Fruit fly (Drosophila melanogaster): Measurements from ENCODE around the gene hng3.

The hng3 gene

dm6 chr3L:760201-760600 lies 4.9 kb upstream of the hng3 start:
- TF ChIP-seq jim (GFP tag; optimal IDR thresholded peaks at IDR 0.05) (no peak), ey (GFP tag; optimal IDR thresholded peaks at IDR 0.05) (peak; percentile 90), CG32264 (GFP tag; optimal IDR thresholded peaks at IDR 0.05) (peak; percentile 92), rgr (GFP tag; optimal IDR thresholded peaks at IDR 0.05) (peak; percentile 90), br (GFP tag; optimal IDR thresholded peaks at IDR 0.05) (peak; percentile 97), dl (GFP tag; optimal IDR thresholded peaks at IDR 0.05; ENCODE audit: insufficient read depth in 1 of 2, partially characterized antibody in 2 of 2) (no peak), Jra (GFP tag; optimal IDR thresholded peaks at IDR 0.05) (peak; percentile 92), fru (GFP tag; optimal IDR thresholded peaks at IDR 0.05) (peak; percentile 98), CrebA (GFP tag; optimal IDR thresholded peaks at IDR 0.05; ENCODE audit: borderline replicate concordance) (peak; percentile 69), N (GFP tag; optimal IDR thresholded peaks at IDR 0.05) (no peak), Dfd (GFP tag; optimal IDR thresholded peaks at IDR 0.05) (no peak), Hr78 (GFP tag; optimal IDR thresholded peaks at IDR 0.05) (no peak), sv (GFP tag; optimal IDR thresholded peaks at IDR 0.05) (no peak), pan (optimal IDR thresholded peaks at IDR 0.05) (no peak), Hnf4 (GFP tag; optimal IDR thresholded peaks at IDR 0.05) (peak; percentile 90), Vsx2 (GFP tag; optimal IDR thresholded peaks at IDR 0.05; ENCODE audit: partially characterized antibody) (no peak), psq (GFP tag; optimal IDR thresholded peaks at IDR 0.05) (peak; percentile 92), Rel (GFP tag; optimal IDR thresholded peaks at IDR 0.05) (peak; percentile 89), Rel (tag; optimal IDR thresholded peaks at IDR 0.05) (peak; percentile 87), sage (GFP tag; optimal IDR thresholded peaks at IDR 0.05) (peak; percentile 87), HLH106 (tag; optimal IDR thresholded peaks at IDR 0.05) (peak; percentile 97), GATAd (GFP tag; optimal IDR thresholded peaks at IDR 0.05) (peak; percentile 30), Mio (GFP tag; optimal IDR thresholded peaks at IDR 0.05) (no peak), CG9705 (GFP tag; optimal IDR thresholded peaks at IDR 0.05) (peak; percentile 94), Sp1 (GFP tag; optimal IDR thresholded peaks at IDR 0.05) (peak; percentile 96), Myc (optimal IDR thresholded peaks at IDR 0.05) (no peak), tai (GFP tag; optimal IDR thresholded peaks at IDR 0.05) (peak; percentile 86), dsf (GFP tag; optimal IDR thresholded peaks at IDR 0.05; ENCODE audit: borderline replicate concordance) (peak; percentile 67), Abd-B (GFP tag; optimal IDR thresholded peaks at IDR 0.05) (no peak), brk (GFP tag; optimal IDR thresholded peaks at IDR 0.05) (peak; percentile 84), h (GFP tag; optimal IDR thresholded peaks at IDR 0.05) (peak; percentile 95), Dif (GFP tag; optimal IDR thresholded peaks at IDR 0.05; ENCODE audit: partially characterized antibody) (no peak), foxo (GFP tag; optimal IDR thresholded peaks at IDR 0.05) (peak; percentile 73 to 93), OdsH (GFP tag; optimal IDR thresholded peaks at IDR 0.05) (peak; percentile 89), lola (GFP tag; optimal IDR thresholded peaks at IDR 0.05) (no peak), woc (GFP tag; optimal IDR thresholded peaks at IDR 0.05) (peak; percentile 97), usp (GFP tag; optimal IDR thresholded peaks at IDR 0.05) (no peak), dmrt93B (GFP tag; optimal IDR thresholded peaks at IDR 0.05) (peak; percentile 94), Hr83 (GFP tag; optimal IDR thresholded peaks at IDR 0.05; ENCODE audit: poor library complexity, severe bottlenecking) (peak; percentile 65)

- TF ChIP-seq Mio (GFP tag; optimal IDR thresholded peaks at IDR 0.05) (no peak), Dfd (GFP tag; optimal IDR thresholded peaks at IDR 0.05) (no peak), fru (GFP tag; optimal IDR thresholded peaks at IDR 0.05) (peak; percentile 77), tai (GFP tag; optimal IDR thresholded peaks at IDR 0.05) (peak; percentile 46), CG32264 (GFP tag; optimal IDR thresholded peaks at IDR 0.05) (peak; percentile 33), jim (GFP tag; optimal IDR thresholded peaks at IDR 0.05) (no peak), dl (GFP tag; optimal IDR thresholded peaks at IDR 0.05; ENCODE audit: insufficient read depth in 1 of 2, partially characterized antibody in 2 of 2) (no peak), brk (GFP tag; optimal IDR thresholded peaks at IDR 0.05) (peak; percentile 47), CrebA (GFP tag; optimal IDR thresholded peaks at IDR 0.05; ENCODE audit: borderline replicate concordance) (peak; percentile 53), Hr78 (GFP tag; optimal IDR thresholded peaks at IDR 0.05) (no peak), br (GFP tag; optimal IDR thresholded peaks at IDR 0.05) (peak; percentile 72), N (GFP tag; optimal IDR thresholded peaks at IDR 0.05) (no peak), dsf (GFP tag; optimal IDR thresholded peaks at IDR 0.05; ENCODE audit: borderline replicate concordance) (no peak), pan (optimal IDR thresholded peaks at IDR 0.05) (no peak), dmrt93B (GFP tag; optimal IDR thresholded peaks at IDR 0.05) (peak; percentile 21), Myc (optimal IDR thresholded peaks at IDR 0.05) (no peak), Hnf4 (GFP tag; optimal IDR thresholded peaks at IDR 0.05) (peak; percentile 55), sage (GFP tag; optimal IDR thresholded peaks at IDR 0.05) (peak; percentile 21), HLH106 (tag; optimal IDR thresholded peaks at IDR 0.05) (peak; percentile 49), h (GFP tag; optimal IDR thresholded peaks at IDR 0.05) (peak; percentile 74), Jra (GFP tag; optimal IDR thresholded peaks at IDR 0.05) (peak; percentile 31), OdsH (GFP tag; optimal IDR thresholded peaks at IDR 0.05) (peak; percentile 63), psq (GFP tag; optimal IDR thresholded peaks at IDR 0.05) (peak; percentile 57), Hr83 (GFP tag; optimal IDR thresholded peaks at IDR 0.05; ENCODE audit: poor library complexity, severe bottlenecking) (no peak), Abd-B (GFP tag; optimal IDR thresholded peaks at IDR 0.05) (no peak), rgr (GFP tag; optimal IDR thresholded peaks at IDR 0.05) (peak; percentile 58), Sp1 (GFP tag; optimal IDR thresholded peaks at IDR 0.05) (peak; percentile 48), woc (GFP tag; optimal IDR thresholded peaks at IDR 0.05) (peak; percentile 61), foxo (GFP tag; optimal IDR thresholded peaks at IDR 0.05) (peak in 1 of 2 experiments; percentile 69), ey (GFP tag; optimal IDR thresholded peaks at IDR 0.05) (peak; percentile 65)
Measured at dm6 chr3L:758516-758915, 3.2 kb upstream of the hng3 start.
